Worm (Caenorhabditis elegans): ENCODE measurements around the gene fip-4.

The fip-4 gene

DNA sequence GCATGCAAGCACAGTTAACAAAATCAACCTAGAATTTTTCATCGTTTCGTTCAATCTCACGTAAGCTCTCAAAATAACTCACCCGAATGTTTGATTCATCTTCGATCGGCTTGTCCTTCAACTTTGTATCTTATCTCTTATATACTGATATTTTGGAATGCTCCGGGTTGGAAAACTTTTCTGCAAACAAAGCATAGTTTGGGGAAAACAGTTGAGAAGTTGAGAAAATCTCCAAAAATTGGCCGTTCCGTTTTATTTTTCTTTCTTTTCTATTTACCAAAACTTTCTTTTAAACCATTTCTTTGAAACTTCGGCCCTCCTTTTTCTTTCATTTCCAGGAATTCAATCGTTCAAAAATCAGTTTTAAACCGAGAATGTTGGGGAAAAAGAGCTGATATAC, 8.4 kb downstream of the fip-4 start, which contains the start of gene F41E6.15:
Gene F41E6.15 (minus strand): TSS at position 101 of the 400 bp plus-strand sequence.
- no peak for TF ChIP-seq elt-3 (tag; optimal IDR thresholded peaks at IDR 0.05)
- TF ChIP-seq jun-1 (tag; optimal IDR thresholded peaks at IDR 0.05), result no peak
- no peak for TF ChIP-seq egl-27 (tag; optimal IDR thresholded peaks at IDR 0.05)
- TF ChIP-seq egl-5 (tag; optimal IDR thresholded peaks at IDR 0.05), result no peak

DNA sequence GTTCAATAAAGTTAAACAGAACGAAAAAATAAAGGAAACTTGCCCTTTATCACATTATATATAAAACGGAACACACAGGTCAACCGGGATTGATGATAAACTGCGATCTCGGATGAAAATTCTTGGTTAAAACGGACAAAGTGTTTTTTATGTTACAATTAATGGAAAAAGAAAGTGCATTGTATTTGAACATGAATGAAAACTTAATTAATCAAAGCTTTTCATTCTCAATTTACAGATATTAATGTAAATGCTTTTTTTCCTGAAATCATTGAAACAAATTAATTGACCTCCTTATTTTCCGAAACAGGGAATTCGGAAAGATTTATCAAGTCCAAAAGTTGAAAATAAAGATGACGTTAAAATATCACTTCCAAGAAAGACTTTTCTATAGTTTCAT, 9.6 kb downstream of the fip-4 start, which contains the start of gene F41E6.8:
Gene F41E6.8 (minus strand): TSS at position 101 of the 400 bp plus-strand sequence.
- TF ChIP-seq nhr-25 (tag; optimal IDR thresholded peaks at IDR 0.05) (no peak), elt-1 (tag; optimal IDR thresholded peaks at IDR 0.05) (no peak), jun-1 (tag; optimal IDR thresholded peaks at IDR 0.05) (no peak), lsy-12 (tag; optimal IDR thresholded peaks at IDR 0.05) (no peak), ceh-16 (tag; optimal IDR thresholded peaks at IDR 0.05) (no peak), daf-12 (tag; optimal IDR thresholded peaks at IDR 0.05) (no peak), nhr-12 (tag; optimal IDR thresholded peaks at IDR 0.05) (no peak), nhr-237 (tag; optimal IDR thresholded peaks at IDR 0.05) (no peak), ceh-28 (tag; optimal IDR thresholded peaks at IDR 0.05) (no peak), ZK546.5 (tag; optimal IDR thresholded peaks at IDR 0.05) (no peak), fkh-2 (tag; optimal IDR thresholded peaks at IDR 0.05) (no peak), fos-1 (tag; optimal IDR thresholded peaks at IDR 0.05) (no peak), pha-4 (tag; optimal IDR thresholded peaks at IDR 0.05) (no peak), egl-27 (tag; optimal IDR thresholded peaks at IDR 0.05) (no peak), nhr-43 (tag; optimal IDR thresholded peaks at IDR 0.05; ENCODE audit: poor library complexity, severe bottlenecking) (no peak), nhr-67 (tag; optimal IDR thresholded peaks at IDR 0.05) (no peak), ceh-82 (tag; optimal IDR thresholded peaks at IDR 0.05) (no peak)

DNA sequence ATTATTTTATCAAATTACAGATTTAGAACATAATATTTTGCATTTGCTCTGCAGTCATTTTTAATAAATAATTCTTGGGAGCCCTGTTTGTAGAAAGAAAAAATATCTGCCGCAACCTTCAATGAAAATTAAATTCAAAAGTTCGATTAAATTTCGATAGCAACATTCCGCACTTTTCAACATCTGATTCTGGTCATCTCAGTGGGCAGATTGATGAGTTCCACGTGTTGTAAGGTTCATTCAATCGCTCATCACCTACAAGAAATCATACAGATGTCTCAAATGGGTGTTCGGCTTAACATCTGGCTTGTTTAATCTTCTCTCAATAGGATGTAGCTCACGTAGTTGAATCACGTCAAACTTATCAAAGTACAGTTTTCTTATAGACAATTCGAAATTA, 11.1 kb downstream of the fip-4 start:
- no peak for TF ChIP-seq R02D3.7 (tag; optimal IDR thresholded peaks at IDR 0.05)
- no peak for TF ChIP-seq nhr-11 (tag; optimal IDR thresholded peaks at IDR 0.05)
- TF ChIP-seq ceh-16 (tag; optimal IDR thresholded peaks at IDR 0.05), result no peak
- TF ChIP-seq zag-1 (tag; optimal IDR thresholded peaks at IDR 0.05), result no peak
- TF ChIP-seq unc-39 (tag; optimal IDR thresholded peaks at IDR 0.05), result no peak
- no peak for TF ChIP-seq lin-39 (tag; optimal IDR thresholded peaks at IDR 0.05)
- TF ChIP-seq lin-15B (tag; optimal IDR thresholded peaks at IDR 0.05), result no peak
- TF ChIP-seq mml-1 (tag; optimal IDR thresholded peaks at IDR 0.05), result no peak

DNA sequence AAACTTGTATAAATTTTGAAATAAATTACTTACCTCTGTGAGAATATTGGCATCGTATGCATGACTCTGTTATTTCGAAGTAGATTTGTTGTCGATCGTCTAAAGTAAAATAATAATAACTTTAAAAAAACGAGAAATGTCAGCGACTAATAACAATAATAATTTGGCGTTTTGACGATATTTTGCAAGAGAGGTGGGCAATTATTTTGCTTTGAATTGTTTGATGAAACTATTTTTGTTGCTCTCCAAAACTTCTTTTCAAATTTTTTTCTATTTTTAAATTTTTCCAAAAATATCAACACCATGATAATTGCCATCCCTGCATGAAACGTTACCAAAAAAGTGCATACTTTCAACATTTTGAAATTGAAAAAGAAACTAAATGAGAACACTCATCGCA, 11.9 kb downstream of the fip-4 start, which contains the start of gene F41E6.7:
Gene F41E6.7 (minus strand): TSS at position 101 of the 400 bp plus-strand sequence.
- no peak for TF ChIP-seq lin-39 (tag; optimal IDR thresholded peaks at IDR 0.05)

DNA sequence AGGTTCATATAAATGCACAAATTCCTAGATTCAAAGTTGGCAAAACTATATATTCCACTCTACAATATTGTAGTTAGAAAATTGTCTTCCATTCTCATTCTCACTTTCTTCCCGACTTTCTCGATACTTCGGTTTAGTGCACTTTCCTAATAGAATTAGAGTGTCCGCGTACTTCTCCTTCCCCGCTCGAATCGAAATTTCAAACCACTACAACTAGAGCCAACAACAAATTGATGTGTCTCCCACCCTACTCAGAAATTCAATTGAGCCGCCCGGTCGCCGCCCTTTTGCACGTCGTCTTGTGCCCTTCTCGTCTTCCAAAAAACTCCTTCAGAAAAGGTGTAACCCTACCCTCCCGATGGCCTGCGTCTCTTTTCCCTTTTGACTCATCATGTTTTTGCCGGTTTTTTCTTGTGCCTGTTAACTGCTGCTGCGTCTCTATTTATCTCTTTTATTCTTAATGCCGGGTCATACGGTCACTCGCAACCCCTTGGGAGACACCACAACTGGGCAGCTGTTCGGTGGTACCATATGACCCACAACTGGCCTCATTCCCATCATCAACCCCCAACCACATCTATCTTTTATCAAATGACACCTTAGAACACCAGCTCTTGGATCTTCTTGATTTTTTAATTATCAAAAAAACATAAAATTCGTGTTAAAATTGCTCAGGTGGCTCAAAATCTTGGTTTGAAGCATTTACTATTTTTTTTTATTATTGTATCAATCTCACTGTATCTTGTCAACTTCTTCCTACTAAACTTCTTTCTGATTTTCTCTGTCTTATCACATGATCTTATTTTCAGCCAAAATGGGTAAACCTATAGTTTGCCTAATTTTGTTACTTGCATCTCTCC, 16.7 kb downstream of the fip-4 start, which contains the start of gene tag-196:
Gene tag-196 (plus strand): TSS at position 810 of the 860 bp plus-strand sequence.
- TF ChIP-seq egl-5 (tag; optimal IDR thresholded peaks at IDR 0.05) (peak; percentile 48), fos-1 (tag; optimal IDR thresholded peaks at IDR 0.05) (no peak), lin-39 (tag; optimal IDR thresholded peaks at IDR 0.05) (peak; percentile 32), nfya-1 (tag; optimal IDR thresholded peaks at IDR 0.05; ENCODE audit: insufficient read depth) (peak; percentile 24), lin-15B (tag; optimal IDR thresholded peaks at IDR 0.05) (no peak)

DNA sequence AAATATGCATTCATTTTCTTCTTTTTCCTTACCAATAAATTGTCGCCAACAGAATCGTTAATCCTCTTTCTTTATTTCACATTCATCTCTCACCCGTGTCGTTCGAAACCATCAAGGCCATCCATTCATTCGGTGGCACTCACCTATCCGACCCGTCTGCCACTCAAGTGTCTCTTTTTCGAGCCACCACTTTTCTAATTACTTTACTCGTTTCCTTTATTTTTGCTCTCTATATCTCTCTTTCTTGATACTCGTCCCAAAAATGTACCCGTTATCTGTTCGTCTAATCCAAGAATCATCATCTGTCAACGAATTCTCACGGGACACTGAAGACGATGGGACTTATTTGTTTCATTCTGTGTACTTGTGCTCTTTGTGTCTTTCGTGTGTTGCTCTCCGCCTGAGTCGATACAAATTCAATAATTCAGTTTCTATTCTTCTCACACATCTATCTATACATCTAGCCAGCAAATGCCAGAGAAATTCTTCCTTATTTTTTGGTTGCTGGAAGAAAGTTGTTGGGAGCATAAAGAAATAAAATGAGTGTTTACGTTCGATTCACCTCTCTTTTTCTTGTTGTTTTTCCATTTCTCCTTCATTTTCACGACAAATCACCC, 18.3 kb downstream of the fip-4 start:
- TF ChIP-seq unc-62 (GFP tag; optimal IDR thresholded peaks at IDR 0.05) (peak; percentile 53), egl-5 (tag; optimal IDR thresholded peaks at IDR 0.05) (peak; percentile 13), nhr-237 (tag; optimal IDR thresholded peaks at IDR 0.05) (no peak), fkh-10 (GFP tag; optimal IDR thresholded peaks at IDR 0.05) (peak; percentile 13), mdl-1 (tag; optimal IDR thresholded peaks at IDR 0.05) (no peak), elt-1 (tag; optimal IDR thresholded peaks at IDR 0.05) (peak; percentile 58)

Data from whole organism, L3 larva.